Fruit fly (Drosophila melanogaster) whole organism, embryonic: ENCODE data around the gene CG8944.

Experiments used
- ATbp ChIP-seq: fragments of 200-800 bp; sonication (Bioruptor generic); optimal IDR thresholded peaks from 2 replicates; lab custom pipeline; 2017; ENCODE audit warnings: missing biosample characterization, mild to moderate bottlenecking, missing genetic modification characterization, missing genetic modification reagents
- C15 ChIP-seq: fragments of 200-800 bp; sonication (Bioruptor generic); IDR thresholded peaks from 3 replicates; pipeline ENCODE4 v1.3.6; 2022; ENCODE audit warnings: missing biosample characterization, missing genetic modification characterization
- CG11456 ChIP-seq: fragments of 200-800 bp; sonication (Bioruptor generic); IDR thresholded peaks from 3 replicates; pipeline ENCODE4 v1.3.6; 2022; ENCODE audit warnings: missing biosample characterization, missing genetic modification characterization
- CG11696 ChIP-seq: fragments of 200-800 bp; sonication (Bioruptor generic); IDR thresholded peaks from 2 replicates; pipeline ENCODE4 v1.3.6; 2022; ENCODE audit warnings: missing biosample characterization, missing genetic modification characterization
- CG12659 ChIP-seq: fragments of 200-800 bp; sonication (Bioruptor generic); optimal IDR thresholded peaks from 3 replicates; lab custom pipeline; 2017; ENCODE audit warnings: mild to moderate bottlenecking, missing biosample characterization, missing genetic modification reagents, missing genetic modification characterization
- CG14441 ChIP-seq: fragments of 200-800 bp; sonication (Bioruptor generic); IDR thresholded peaks from 2 replicates; pipeline ENCODE4 v1.3.6; 2022; ENCODE audit warnings: missing biosample characterization, missing genetic modification characterization
- CG1603 ChIP-seq: fragments of 200-800 bp; sonication (Bioruptor generic); optimal IDR thresholded peaks from 2 replicates; lab custom pipeline; 2019; ENCODE audit warnings: missing biosample characterization, mild to moderate bottlenecking, missing genetic modification characterization, moderate library complexity
- CG17328 ChIP-seq: fragments of 200-800 bp; sonication (Bioruptor generic); IDR thresholded peaks from 2 replicates; pipeline ENCODE4 v1.3.6; 2022; ENCODE audit warnings: missing biosample characterization, missing genetic modification characterization
- CG17612 ChIP-seq: fragments of 200-800 bp; sonication (Bioruptor generic); IDR thresholded peaks from 2 replicates; pipeline ENCODE4 v1.3.6; 2022; ENCODE audit warnings: missing biosample characterization, missing genetic modification characterization
- CG17802 ChIP-seq: fragments of 200-800 bp; sonication (Bioruptor generic); optimal IDR thresholded peaks from 2 replicates; lab custom pipeline; 2018; ENCODE audit warnings: missing biosample characterization, mild to moderate bottlenecking, missing genetic modification characterization, moderate library complexity
- CG1832 ChIP-seq: fragments of 200-800 bp; sonication (Bioruptor generic); optimal IDR thresholded peaks from 2 replicates; lab custom pipeline; 2017; ENCODE audit warnings: missing biosample characterization, mild to moderate bottlenecking, missing genetic modification characterization, inconsistent platforms
- CG2199 ChIP-seq: fragments of 200-800 bp; sonication (Bioruptor generic); IDR thresholded peaks from 3 replicates; pipeline ENCODE4 v1.3.6; 2022; ENCODE audit warnings: missing biosample characterization, missing genetic modification characterization
- CG2202 ChIP-seq: fragments of 200-800 bp; sonication (Bioruptor generic); optimal IDR thresholded peaks from 2 replicates; lab custom pipeline; 2018; ENCODE audit warnings: missing biosample characterization, mild to moderate bottlenecking, missing genetic modification characterization
- CG2678 ChIP-seq: fragments of 200-800 bp; sonication (Bioruptor generic); optimal IDR thresholded peaks from 3 replicates; lab custom pipeline; 2019; ENCODE audit warnings: missing biosample characterization, mild to moderate bottlenecking, missing genetic modification characterization, moderate library complexity
- CG30431 ChIP-seq: fragments of 200-800 bp; sonication (Bioruptor generic); optimal IDR thresholded peaks from 2 replicates; lab custom pipeline; 2017; ENCODE audit warnings: missing biosample characterization, missing genetic modification characterization
- CG31365 ChIP-seq: fragments of 200-800 bp; sonication (Bioruptor generic); optimal IDR thresholded peaks from 2 replicates; lab custom pipeline; 2018; ENCODE audit warnings: missing biosample characterization, mild to moderate bottlenecking, missing genetic modification characterization
- CG3847 ChIP-seq: fragments of 200-800 bp; sonication (Bioruptor generic); IDR thresholded peaks from 2 replicates; pipeline ENCODE4 v1.3.6; 2022; ENCODE audit warnings: missing biosample characterization, missing genetic modification characterization
- CG4282 ChIP-seq: fragments of 200-800 bp; sonication (Bioruptor generic); optimal IDR thresholded peaks from 2 replicates; lab custom pipeline; 2016; ENCODE audit warnings: missing biosample characterization, missing genetic modification characterization
- CG6791 ChIP-seq: fragments of 200-800 bp; sonication (Bioruptor generic); IDR thresholded peaks from 3 replicates; pipeline ENCODE4 v1.3.6; 2022; ENCODE audit warnings: missing biosample characterization, missing genetic modification characterization; ENCODE audit not compliant: partially characterized antibody
- CG8290 ChIP-seq, 3 experiments: fragments of 200-800 bp; sonication (Bioruptor generic); optimal IDR thresholded peaks; 2 replicates each; lab custom pipeline; 2016 to 2019; ENCODE audit warnings: missing biosample characterization in 3 of 3, missing genetic modification characterization in 3 of 3, mild to moderate bottlenecking in 2 of 3, moderate library complexity in 1 of 3
- CoRest ChIP-seq: fragments of 200-800 bp; sonication (Bioruptor generic); optimal IDR thresholded peaks from 3 replicates; lab custom pipeline; 2018; ENCODE audit warnings: missing biosample characterization, mild to moderate bottlenecking, missing genetic modification characterization, moderate library complexity
- Deaf1 ChIP-seq: fragments of 200-800 bp; optimal IDR thresholded peaks from 3 replicates; lab custom pipeline; 2019; ENCODE audit warnings: missing biosample characterization, mild to moderate bottlenecking, missing genetic modification characterization, moderate library complexity
- Dek ChIP-seq: fragments of 200-800 bp; sonication (Bioruptor generic); optimal IDR thresholded peaks from 3 replicates; lab custom pipeline; 2019; ENCODE audit warnings: missing biosample characterization, mild to moderate bottlenecking, missing genetic modification characterization, moderate library complexity
- Ets97D ChIP-seq: fragments of 200-800 bp; sonication (Bioruptor generic); optimal IDR thresholded peaks from 3 replicates; lab custom pipeline; 2016; ENCODE audit warnings: missing biosample characterization, missing genetic modification characterization
- Fer1 ChIP-seq: fragments of 200-800 bp; sonication (Bioruptor generic); optimal IDR thresholded peaks from 2 replicates; lab custom pipeline; 2017; ENCODE audit warnings: missing biosample characterization, mild to moderate bottlenecking, missing genetic modification characterization
- Meics ChIP-seq: fragments of 200-800 bp; sonication (Bioruptor generic); optimal IDR thresholded peaks from 2 replicates; lab custom pipeline; 2017; ENCODE audit warnings: missing biosample characterization, mild to moderate bottlenecking, missing genetic modification characterization
- NC2α ChIP-seq: fragments of 200-800 bp; sonication (Bioruptor generic); optimal IDR thresholded peaks from 2 replicates; lab custom pipeline; 2016; ENCODE audit warnings: missing biosample characterization, missing genetic modification characterization
- NFAT ChIP-seq: fragments of 200-800 bp; sonication (Bioruptor generic); IDR thresholded peaks from 2 replicates; pipeline ENCODE4 v1.3.6; 2022; ENCODE audit warnings: missing biosample characterization, missing genetic modification characterization
- ara ChIP-seq: fragments of 200-800 bp; sonication (Bioruptor generic); IDR thresholded peaks from 2 replicates; pipeline ENCODE4 v1.3.6; 2022; ENCODE audit warnings: missing biosample characterization, missing genetic modification characterization
- cwo ChIP-seq: fragments of 200-800 bp; sonication (Bioruptor generic); optimal IDR thresholded peaks from 3 replicates; lab custom pipeline; 2017; ENCODE audit warnings: missing biosample characterization, missing genetic modification characterization, mild to moderate bottlenecking, moderate library complexity, missing genetic modification reagents
- dpn ChIP-seq, 2 experiments: fragments of 200-800 bp; sonication (Bioruptor generic); optimal IDR thresholded peaks; 3 replicates each; lab custom pipeline; 2016; ENCODE audit warnings: missing biosample characterization in 2 of 2, missing genetic modification characterization in 2 of 2
- en ChIP-seq: fragments of 200-800 bp; sonication (Bioruptor generic); optimal IDR thresholded peaks from 2 replicates; lab custom pipeline; 2016; ENCODE audit warnings: missing biosample characterization, missing genetic modification characterization
- exex ChIP-seq: fragments of 200-800 bp; sonication (Bioruptor generic); optimal IDR thresholded peaks from 4 replicates; lab custom pipeline; 2018; ENCODE audit warnings: missing biosample characterization, mild to moderate bottlenecking, missing genetic modification characterization, moderate library complexity
- h ChIP-seq: fragments of >200 bp; optimal IDR thresholded peaks from 2 replicates; lab custom pipeline; 2017
- her ChIP-seq: fragments of 200-800 bp; sonication (Bioruptor generic); optimal IDR thresholded peaks from 2 replicates; lab custom pipeline; 2016; ENCODE audit warnings: missing biosample characterization, missing genetic modification characterization
- ken ChIP-seq: fragments of 200-800 bp; sonication (Bioruptor generic); IDR thresholded peaks from 3 replicates; pipeline ENCODE4 v1.3.6; 2022; ENCODE audit warnings: missing biosample characterization, missing genetic modification characterization
- maf-S ChIP-seq: fragments of 200-800 bp; sonication (Bioruptor generic); optimal IDR thresholded peaks from 2 replicates; lab custom pipeline; 2016; ENCODE audit warnings: missing biosample characterization, missing genetic modification characterization
- nmo ChIP-seq: fragments of 200-800 bp; sonication (Bioruptor generic); optimal IDR thresholded peaks from 2 replicates; lab custom pipeline; 2018; ENCODE audit warnings: missing biosample characterization, mild to moderate bottlenecking, missing genetic modification characterization, moderate library complexity
- otp ChIP-seq: fragments of 200-800 bp; sonication (Bioruptor generic); IDR thresholded peaks from 3 replicates; pipeline ENCODE4, ENCODE4 v1.3.6; 2022; ENCODE audit warnings: missing biosample characterization, missing genetic modification characterization
- pan ChIP-seq, 4 experiments: fragments of >200 bp in 3 of 4; fragments of 200-800 bp in 1 of 4; sonication (Bioruptor generic) in 1 of 4; optimal IDR thresholded peaks in 3 of 4; IDR thresholded peaks in 1 of 4; 2 replicates each; pipeline versions ENCODE4 v1.3.6 to Lab custom; 2017 to 2022; ENCODE audit warnings: missing biosample characterization in 2 of 4, missing genetic modification characterization in 2 of 4, mixed read lengths in 1 of 4
- pb ChIP-seq: fragments of 200-800 bp; sonication (Bioruptor generic); optimal IDR thresholded peaks from 3 replicates; lab custom pipeline; 2016; ENCODE audit warnings: missing biosample characterization, missing genetic modification characterization
- row ChIP-seq: fragments of 200-800 bp; sonication (Bioruptor generic); IDR thresholded peaks from 3 replicates; pipeline ENCODE4 v1.3.6; 2022; ENCODE audit warnings: missing biosample characterization, missing genetic modification characterization
- sr ChIP-seq: fragments of 200-800 bp; sonication (Bioruptor generic); IDR thresholded peaks from 3 replicates; pipeline ENCODE4 v1.3.6; 2022; ENCODE audit warnings: missing biosample characterization, missing genetic modification characterization
- tna ChIP-seq: fragments of 200-800 bp; sonication (Bioruptor generic); IDR thresholded peaks from 2 replicates; pipeline ENCODE4 v1.3.6; 2022; ENCODE audit warnings: missing biosample characterization, missing genetic modification characterization; ENCODE audit not compliant: partially characterized antibody
- vnd ChIP-seq: fragments of 200-800 bp; sonication (Bioruptor generic); IDR thresholded peaks from 3 replicates; pipeline ENCODE4 v1.3.6; 2022; ENCODE audit warnings: missing biosample characterization, missing genetic modification characterization; ENCODE audit not compliant: partially characterized antibody

The CG8944 gene

DNA sequence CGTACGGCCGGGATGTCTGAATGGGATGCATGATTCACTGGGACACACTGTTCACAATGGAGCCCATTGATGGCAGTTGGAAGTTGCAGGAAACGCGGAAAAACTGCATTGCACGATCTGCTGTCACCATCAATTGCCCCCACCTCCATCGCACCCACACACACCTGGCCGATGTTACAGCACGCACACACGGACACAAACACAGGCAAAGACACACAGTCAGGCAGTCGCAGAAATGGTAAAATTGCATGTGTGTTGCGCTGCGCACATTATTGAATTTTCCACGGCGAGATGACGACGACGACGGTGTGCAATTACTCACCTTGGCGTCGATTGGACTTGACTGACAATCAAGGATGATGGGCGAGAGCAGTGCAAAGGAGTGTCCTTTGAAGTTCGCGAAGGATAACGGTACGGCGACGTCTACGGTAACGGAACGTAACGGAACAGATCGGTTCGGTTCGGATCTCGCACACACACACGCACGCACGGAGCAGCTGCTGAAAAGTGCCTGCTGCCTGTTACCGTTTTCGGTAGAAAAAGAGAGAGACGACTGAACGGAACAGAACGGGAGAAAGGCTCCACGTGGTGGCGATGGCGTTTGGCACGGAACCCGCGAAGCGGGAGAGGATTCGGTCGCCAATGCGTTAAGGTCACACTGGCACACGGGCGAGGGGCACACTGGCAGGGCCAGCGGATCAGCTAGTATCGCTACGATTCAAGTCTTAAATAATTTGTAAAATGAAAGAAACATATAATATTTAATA, 35.9 kb downstream of the CG8944 start, which contains the start of the genes CG9281 and CG15601 (continued):
- peak; percentile 36 for TF ChIP-seq her (GFP tag; lab: Kevin White, UChicago)
- TF ChIP-seq row (GFP tag; lab: Robert Waterston, UW) = peak; percentile 44; the same call in 2 of the 3 replicates

DNA sequence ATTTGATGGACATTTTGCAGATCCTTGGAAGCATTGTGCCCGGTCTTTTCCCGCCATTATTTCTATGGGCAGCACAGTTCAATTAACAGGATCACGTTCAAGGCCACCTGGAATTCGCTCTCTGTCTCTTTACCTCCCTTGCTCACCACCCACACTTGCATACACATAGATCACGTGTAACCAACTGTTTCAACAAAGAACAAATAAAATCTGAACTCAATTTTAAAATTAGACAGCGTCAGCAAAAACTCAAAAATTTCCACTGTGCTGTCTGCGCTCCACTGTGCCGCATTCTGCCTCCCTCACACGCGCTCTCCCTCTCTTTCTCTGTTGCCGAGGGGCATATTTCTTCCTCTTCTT, 36.4 kb downstream of the CG8944 start:
- TF ChIP-seq pan (optimal IDR thresholded peaks at IDR 0.05; lab: Kevin White, UChicago) (no peak), pan (GFP tag; optimal IDR thresholded peaks at IDR 0.05 in 1 of 2, IDR thresholded peaks at IDR 0.05 in 1 of 2) (peak in 1 of 2 experiments; percentile 28), ken (GFP tag; lab: Robert Waterston, UW) (no peak), CG2199 (0 out of 3 replicates have a peak, but pooled peaks have one; percentile 12), C15 (GFP tag; lab: Robert Waterston, UW) (no peak), Meics (GFP tag; lab: Kevin White, UChicago) (peak; percentile 22), vnd (GFP tag; lab: Robert Waterston, UW) (no peak), row (GFP tag; lab: Robert Waterston, UW) (peak; percentile 60), CG14441 (peak; percentile 39; the same call in 1 of the 2 replicates), CG17328 (GFP tag; lab: Robert Waterston, UW) (no peak), tna (GFP tag; lab: Robert Waterston, UW) (no peak), NFAT (no peak), CG12659 (GFP tag; lab: Kevin White, UChicago) (no peak), CG2678 (peak; percentile 3), ATbp (GFP tag; lab: Kevin White, UChicago) (peak; percentile 20), maf-S (no peak), CG6791 (GFP tag; lab: Robert Waterston, UW) (no peak), CG1603 (peak; percentile 22), NC2α (GFP tag; lab: Kevin White, UChicago) (no peak), CG31365 (tag; lab: Kevin White, UChicago) (no peak), nmo (no peak), pb (GFP tag; lab: Kevin White, UChicago) (no peak), CG1832 (GFP tag; lab: Kevin White, UChicago) (peak; percentile 84), dpn (GFP tag; optimal IDR thresholded peaks at IDR 0.05; lab: Kevin White, UChicago) (no peak), h (lab: Kevin White, UChicago) (no peak), CG30431 (GFP tag; lab: Kevin White, UChicago) (no peak), sr (GFP tag; lab: Robert Waterston, UW) (0 out of 3 replicates have a peak, but pooled peaks have one; percentile 38), CG2202 (tag; lab: Kevin White, UChicago) (no peak), ara (GFP tag; lab: Robert Waterston, UW) (0 out of 2 replicates have a peak, but pooled peaks have one; percentile 22), CoRest (tag; lab: Kevin White, UChicago) (no peak), CG11696 (GFP tag; lab: Robert Waterston, UW) (0 out of 2 replicates have a peak, but pooled peaks have one; percentile 32), CG11456 (GFP tag; lab: Robert Waterston, UW) (peak; percentile 52; the same call in 1 of the 3 replicates), exex (no peak), otp (GFP tag; lab: Robert Waterston, UW) (0 out of 3 replicates have a peak, but pooled peaks have one; percentile 12), Fer1 (GFP tag; lab: Kevin White, UChicago) (peak; percentile 13), Dek (tag; lab: Kevin White, UChicago) (peak; percentile 15), cwo (no peak), CG17612 (no peak), Ets97D (no peak), CG17802 (tag; lab: Kevin White, UChicago) (no peak), CG3847 (0 out of 2 replicates have a peak, but pooled peaks have one; percentile 6), en (GFP tag; lab: Kevin White, UChicago) (no peak), CG8290 (GFP tag; optimal IDR thresholded peaks at IDR 0.05; lab: Kevin White, UChicago) (no peak), CG8290 (tag; optimal IDR thresholded peaks at IDR 0.05; lab: Kevin White, UChicago) (peak in 1 of 2 experiments; percentile 24), Deaf1 (tag; lab: Kevin White, UChicago) (no peak), CG4282 (GFP tag; lab: Kevin White, UChicago) (peak; percentile 31)
